Fruit fly (Drosophila melanogaster): Measurements from ENCODE around the gene CG14377.

dm6 chr3R:13393009-13393408, 4.6 kb upstream of the CG14377 start:
- no peak for TF ChIP-seq CG14655 (GFP tag; optimal IDR thresholded peaks at IDR 0.05)
- TF ChIP-seq fd96Ca (GFP tag; IDR thresholded peaks at IDR 0.05), result no peak
- TF ChIP-seq CG9948 (tag; optimal IDR thresholded peaks at IDR 0.05), result no peak
- TF ChIP-seq EcR (GFP tag; optimal IDR thresholded peaks at IDR 0.05), result no peak
- TF ChIP-seq CG12605 (GFP tag; IDR thresholded peaks at IDR 0.05), result no peak

Measured in whole organism, pupa.